Fruit fly (Drosophila melanogaster): ENCODE data around the gene Osi22.

The Osi22 gene

DNA sequence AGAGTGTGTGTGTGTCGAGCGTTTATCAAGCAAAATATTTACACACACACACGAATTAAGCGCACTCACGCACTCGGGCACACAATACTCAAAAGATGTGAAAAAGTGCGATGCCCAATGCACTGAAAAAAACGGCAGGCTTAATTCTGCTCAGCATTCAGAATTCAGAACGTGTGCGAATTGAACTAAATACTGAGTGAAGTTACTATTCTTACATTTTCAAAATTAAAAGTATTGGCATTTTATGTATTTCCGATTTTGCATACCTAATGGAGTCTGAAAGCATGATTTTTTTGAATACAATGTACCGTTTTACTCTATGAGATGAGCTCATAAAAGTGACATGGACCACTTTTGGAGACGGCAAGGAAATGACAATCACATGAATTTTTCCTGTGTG, 33.3 kb upstream of the Osi22 start (continued):
- TF ChIP-seq mam (GFP tag; optimal IDR thresholded peaks at IDR 0.05) (peak; percentile 8), CG14014 (GFP tag; IDR thresholded peaks at IDR 0.05) (0 out of 2 replicates have a peak, but pooled peaks have one; percentile 11), Hr51 (GFP tag; optimal IDR thresholded peaks at IDR 0.05) (peak in 1 of 2 experiments; percentile 20), al (GFP tag; IDR thresholded peaks at IDR 0.05) (no peak), H2.0 (GFP tag; IDR thresholded peaks at IDR 0.05) (no peak)

dm6 chr3R:13258696-13259567, 31.5 kb upstream of the Osi22 start, which contains the start of gene Ace:
TSS of gene Ace (minus strand) at chr3R:13259517.
- TF ChIP-seq crp (GFP tag; optimal IDR thresholded peaks at IDR 0.05) (peak in 1 of 2 experiments; percentile 40), PHDP (tag; optimal IDR thresholded peaks at IDR 0.05) (peak; percentile 19), z (GFP tag; IDR thresholded peaks at IDR 0.05) (0 out of 3 replicates have a peak, but pooled peaks have one; percentile 29), ATbp (GFP tag; optimal IDR thresholded peaks at IDR 0.05) (peak; percentile 11), hb (GFP tag; IDR thresholded peaks at IDR 0.05; ENCODE audit: partially characterized antibody) (no peak), CG12299 (tag; optimal IDR thresholded peaks at IDR 0.05) (no peak), Poxn (GFP tag; IDR thresholded peaks at IDR 0.05) (no peak), stc (GFP tag; IDR thresholded peaks at IDR 0.05) (no peak), Asciz (GFP tag; optimal IDR thresholded peaks at IDR 0.05) (peak; percentile 36), Trl (optimal IDR thresholded peaks at IDR 0.05) (peak; percentile 80 to 93), Trl (GFP tag; optimal IDR thresholded peaks at IDR 0.05) (no peak), tin (GFP tag; optimal IDR thresholded peaks at IDR 0.05) (no peak), pros (GFP tag; optimal IDR thresholded peaks at IDR 0.05) (no peak), Jarid2 (GFP tag; optimal IDR thresholded peaks at IDR 0.05) (peak; percentile 52), CG3847 (GFP tag; IDR thresholded peaks at IDR 0.05) (no peak), CG18599 (GFP tag; optimal IDR thresholded peaks at IDR 0.05) (peak; percentile 11), CG7928 (GFP tag; optimal IDR thresholded peaks at IDR 0.05) (no peak), trem (tag; optimal IDR thresholded peaks at IDR 0.05) (no peak), ro (GFP tag; IDR thresholded peaks at IDR 0.05) (no peak), CG7745 (tag; optimal IDR thresholded peaks at IDR 0.05) (no peak), CG13894 (tag; optimal IDR thresholded peaks at IDR 0.05) (peak; percentile 49), ftz-f1 (GFP tag; optimal IDR thresholded peaks at IDR 0.05) (no peak), CG6813 (GFP tag; optimal IDR thresholded peaks at IDR 0.05) (peak; percentile 2), cg (GFP tag; optimal IDR thresholded peaks at IDR 0.05) (peak; percentile 58), Med (GFP tag) (peak; percentile 26), CG4617 (GFP tag; optimal IDR thresholded peaks at IDR 0.05; ENCODE audit: borderline replicate concordance) (no peak), Adf1 (GFP tag; IDR thresholded peaks at IDR 0.05) (peak; percentile 7; the same call in 1 of the 2 replicates), CG3163 (GFP tag; optimal IDR thresholded peaks at IDR 0.05) (peak; percentile 32), CG16863 (GFP tag; optimal IDR thresholded peaks at IDR 0.05) (no peak), CG34422 (GFP tag; IDR thresholded peaks at IDR 0.05) (0 out of 3 replicates have a peak, but pooled peaks have one; percentile 14), mam (GFP tag; optimal IDR thresholded peaks at IDR 0.05) (no peak), onecut (GFP tag; IDR thresholded peaks at IDR 0.05) (peak; percentile 66), CG12659 (GFP tag; optimal IDR thresholded peaks at IDR 0.05) (peak; percentile 19), Dll (GFP tag; IDR thresholded peaks at IDR 0.05; ENCODE audit: partially characterized antibody) (0 out of 4 replicates have a peak, but pooled peaks have one; percentile 22), CG30431 (GFP tag; optimal IDR thresholded peaks at IDR 0.05) (no peak), Bgb (GFP tag; IDR thresholded peaks at IDR 0.05; ENCODE audit: partially characterized antibody) (no peak), Mad (GFP tag; optimal IDR thresholded peaks at IDR 0.05) (no peak)

All from whole organism, embryonic.